Worm (Caenorhabditis elegans): ENCODE data around the gene Y57E12B.4.

Gene Y57E12B.4

ce11 chrV:6948225-6948624 lies 883 bp upstream of the Y57E12B.4 start, which contains the start of gene Y57E12B.1:
Gene Y57E12B.1 (plus strand): TSS chrV:6948525.
- TF ChIP-seq tbx-11 (GFP tag; IDR thresholded peaks at IDR 0.05), result no peak

DNA sequence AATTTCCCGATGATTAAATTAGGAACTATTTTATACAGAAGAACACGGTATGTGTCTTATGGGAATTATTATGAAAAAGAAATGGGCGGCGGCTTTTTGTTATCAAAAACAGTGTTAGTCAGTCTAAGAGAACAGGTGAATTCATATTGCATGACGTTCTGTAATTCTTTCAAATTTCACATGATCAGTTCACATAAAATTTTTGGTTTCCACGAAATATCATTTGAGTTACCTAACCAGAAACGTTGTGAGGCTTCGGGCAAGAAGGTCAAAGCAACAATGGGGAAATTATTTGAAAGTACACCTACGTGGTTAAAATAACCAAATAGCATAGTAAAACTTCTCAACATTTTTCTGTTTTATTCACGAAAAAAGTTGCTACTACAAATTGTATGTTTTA lies 11.5 kb downstream of the Y57E12B.4 start, which contains the start of gene Y57E12B.10:
Gene Y57E12B.10, minus strand, starts transcription at position 101 of the 400 bp plus-strand sequence.
- TF ChIP-seq sea-1 (GFP tag; conservative IDR thresholded peaks at IDR 0.05), result no peak
- TF ChIP-seq tra-4 (tag; optimal IDR thresholded peaks at IDR 0.05), result no peak
- TF ChIP-seq ets-7 (tag; optimal IDR thresholded peaks at IDR 0.05), result no peak
- TF ChIP-seq flt-1 (GFP tag; IDR thresholded peaks at IDR 0.05), result no peak
- no peak for TF ChIP-seq ceh-13 (GFP tag; optimal IDR thresholded peaks at IDR 0.05)
- no peak for TF ChIP-seq pes-1 (GFP tag; IDR thresholded peaks at IDR 0.05)
- TF ChIP-seq B0310.2 (tag; optimal IDR thresholded peaks at IDR 0.05), result no peak

DNA sequence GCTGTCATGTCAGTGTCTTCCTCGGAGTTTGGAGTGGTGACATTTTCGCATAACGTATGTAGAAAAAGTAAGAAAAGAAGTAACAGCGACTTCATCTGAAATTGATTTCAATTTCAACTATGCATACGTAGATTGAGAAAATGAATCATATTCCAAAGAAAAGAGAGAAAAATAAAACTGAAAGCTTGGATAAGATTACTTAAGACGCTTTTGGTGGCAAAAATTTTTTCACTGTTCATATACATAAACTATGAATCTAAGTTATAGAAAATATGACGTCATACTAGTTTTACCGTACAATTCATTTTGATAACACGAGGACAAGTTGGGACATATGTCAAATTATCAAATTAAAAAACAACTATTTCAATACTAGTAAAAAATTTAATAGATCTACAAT lies 13.1 kb downstream of the Y57E12B.4 start, which contains the start of gene lipl-6:
Gene lipl-6, minus strand, starts transcription at position 101 of the 400 bp plus-strand sequence.
- TF ChIP-seq B0310.2 (tag; optimal IDR thresholded peaks at IDR 0.05) (no peak), aly-1 (tag; optimal IDR thresholded peaks at IDR 0.05) (no peak), tbx-37 (GFP tag; conservative IDR thresholded peaks at IDR 0.05) (no peak), hnd-1 (tag; optimal IDR thresholded peaks at IDR 0.05) (no peak), sea-1 (GFP tag; conservative IDR thresholded peaks at IDR 0.05) (no peak), hmg-4 (GFP tag; optimal IDR thresholded peaks at IDR 0.05) (no peak), ets-7 (tag; optimal IDR thresholded peaks at IDR 0.05) (no peak), scrt-1 (GFP tag; IDR thresholded peaks at IDR 0.05) (no peak), ama-1 (optimal IDR thresholded peaks at IDR 0.05) (no peak), ceh-13 (GFP tag; optimal IDR thresholded peaks at IDR 0.05) (no peak), flt-1 (GFP tag; IDR thresholded peaks at IDR 0.05) (no peak), tra-4 (tag; optimal IDR thresholded peaks at IDR 0.05) (no peak)

ce11 chrV:6930284-6930683 lies 17.1 kb downstream of the Y57E12B.4 start:
- TF ChIP-seq aly-1 (tag; optimal IDR thresholded peaks at IDR 0.05), result no peak
- TF ChIP-seq sea-1 (GFP tag; conservative IDR thresholded peaks at IDR 0.05), result no peak
- TF ChIP-seq ama-1 (optimal IDR thresholded peaks at IDR 0.05), result no peak
- TF ChIP-seq scrt-1 (GFP tag; IDR thresholded peaks at IDR 0.05), result no peak
- no peak for TF ChIP-seq F13C5.2 (tag; optimal IDR thresholded peaks at IDR 0.05)
- TF ChIP-seq ets-7 (tag; optimal IDR thresholded peaks at IDR 0.05), result no peak
- no peak for TF ChIP-seq flt-1 (GFP tag; IDR thresholded peaks at IDR 0.05)
- no peak for TF ChIP-seq hnd-1 (tag; optimal IDR thresholded peaks at IDR 0.05)
- no peak for TF ChIP-seq tbx-37 (GFP tag; conservative IDR thresholded peaks at IDR 0.05)
- TF ChIP-seq tbx-11 (GFP tag; IDR thresholded peaks at IDR 0.05), result no peak
- TF ChIP-seq B0310.2 (tag; optimal IDR thresholded peaks at IDR 0.05), result no peak
- no peak for TF ChIP-seq hmbx-1 (tag; optimal IDR thresholded peaks at IDR 0.05)
- TF ChIP-seq pes-1 (GFP tag; IDR thresholded peaks at IDR 0.05), result no peak
- TF ChIP-seq tra-4 (tag; optimal IDR thresholded peaks at IDR 0.05), result no peak
- no peak for TF ChIP-seq ceh-13 (GFP tag; optimal IDR thresholded peaks at IDR 0.05)
- TF ChIP-seq ceh-36 (tag; optimal IDR thresholded peaks at IDR 0.05), result no peak

DNA sequence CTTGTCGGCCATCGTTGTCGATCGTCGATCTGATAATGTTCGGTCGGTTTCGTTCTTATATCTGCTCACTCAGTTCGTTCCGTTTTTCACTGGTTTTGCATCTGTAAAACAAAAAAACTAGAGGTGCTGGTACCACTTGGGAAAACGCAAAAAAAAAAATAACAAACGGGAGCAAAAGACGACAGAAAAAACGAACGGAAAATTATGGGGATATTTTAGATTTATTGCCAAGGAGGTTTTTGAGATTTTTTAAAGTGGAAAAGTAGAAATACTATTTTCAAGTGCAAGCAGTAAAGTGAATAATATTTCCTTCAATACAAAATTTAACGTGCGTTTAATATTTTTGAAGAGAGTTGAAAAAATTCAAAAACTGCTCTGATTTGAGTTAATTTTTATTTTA lies 18.4 kb downstream of the Y57E12B.4 start, which contains the start of gene unc-68:
Gene unc-68, minus strand, starts transcription at position 101 of the 400 bp plus-strand sequence.
- no peak for TF ChIP-seq sea-1 (GFP tag; conservative IDR thresholded peaks at IDR 0.05)
- no peak for TF ChIP-seq B0310.2 (tag; optimal IDR thresholded peaks at IDR 0.05)
- no peak for TF ChIP-seq tbx-11 (GFP tag; IDR thresholded peaks at IDR 0.05)
- no peak for TF ChIP-seq flt-1 (GFP tag; IDR thresholded peaks at IDR 0.05)
- TF ChIP-seq F13C5.2 (tag; optimal IDR thresholded peaks at IDR 0.05), result no peak
- TF ChIP-seq hnd-1 (tag; optimal IDR thresholded peaks at IDR 0.05), result no peak
- TF ChIP-seq ceh-13 (GFP tag; optimal IDR thresholded peaks at IDR 0.05), result no peak
- no peak for TF ChIP-seq ama-1 (optimal IDR thresholded peaks at IDR 0.05)
- TF ChIP-seq ets-7 (tag; optimal IDR thresholded peaks at IDR 0.05), result no peak
- no peak for TF ChIP-seq tra-4 (tag; optimal IDR thresholded peaks at IDR 0.05)
- no peak for TF ChIP-seq tbx-37 (GFP tag; conservative IDR thresholded peaks at IDR 0.05)
- no peak for TF ChIP-seq aly-1 (tag; optimal IDR thresholded peaks at IDR 0.05)
- TF ChIP-seq hmg-4 (GFP tag; optimal IDR thresholded peaks at IDR 0.05), result no peak
- TF ChIP-seq hmbx-1 (tag; optimal IDR thresholded peaks at IDR 0.05), result no peak
- TF ChIP-seq pes-1 (GFP tag; IDR thresholded peaks at IDR 0.05), result no peak

DNA sequence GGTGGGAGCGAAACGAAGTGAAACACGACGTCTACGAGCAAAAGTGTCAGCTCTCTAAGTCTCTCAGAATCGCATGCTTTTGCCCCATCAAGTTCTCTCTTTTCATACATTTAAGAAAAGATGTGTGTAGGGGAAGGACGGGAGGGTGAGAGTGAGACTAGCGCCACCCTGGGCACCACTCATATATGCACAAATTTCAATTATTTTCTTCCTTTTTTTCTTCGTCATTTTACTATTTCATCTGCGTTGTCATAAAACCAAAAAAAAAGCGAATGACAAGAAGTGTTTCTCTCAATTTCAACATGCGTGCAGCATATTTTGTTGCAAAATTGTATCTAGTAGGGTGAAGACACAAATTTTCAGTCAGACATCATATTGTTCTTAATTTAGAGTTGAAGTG lies 20.7 kb downstream of the Y57E12B.4 start:
- TF ChIP-seq hnd-1 (tag; optimal IDR thresholded peaks at IDR 0.05) (no peak), F13C5.2 (tag; optimal IDR thresholded peaks at IDR 0.05) (no peak), ceh-36 (tag; optimal IDR thresholded peaks at IDR 0.05) (no peak), sea-1 (GFP tag; conservative IDR thresholded peaks at IDR 0.05) (no peak), tbx-37 (GFP tag; conservative IDR thresholded peaks at IDR 0.05) (no peak), ama-1 (optimal IDR thresholded peaks at IDR 0.05) (no peak)

DNA sequence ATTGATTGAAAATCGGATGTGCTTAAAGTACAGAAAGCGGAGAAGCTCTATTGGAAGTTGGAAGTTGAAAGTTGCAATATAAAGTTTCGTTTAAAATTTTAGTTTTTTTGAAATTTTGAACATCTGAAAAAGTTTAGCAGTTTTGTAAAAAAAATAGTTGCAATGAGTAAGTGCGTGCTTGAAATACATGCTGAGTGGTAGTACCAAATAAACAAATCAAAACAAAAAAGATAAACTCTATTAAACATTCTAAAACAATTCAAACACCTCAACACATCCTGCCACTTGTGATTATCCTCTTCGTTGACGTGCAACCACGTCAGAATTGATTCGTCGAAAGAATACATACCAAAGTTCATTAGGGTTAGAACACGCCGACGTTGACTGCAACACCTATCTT lies 28.1 kb downstream of the Y57E12B.4 start:
- no peak for TF ChIP-seq F13C5.2 (tag; optimal IDR thresholded peaks at IDR 0.05)
- no peak for TF ChIP-seq aly-1 (tag; optimal IDR thresholded peaks at IDR 0.05)
- TF ChIP-seq hmbx-1 (tag; optimal IDR thresholded peaks at IDR 0.05), result no peak
- no peak for TF ChIP-seq sea-1 (GFP tag; conservative IDR thresholded peaks at IDR 0.05)

ce11 chrV:6917280-6917679 lies 30.1 kb downstream of the Y57E12B.4 start:
- no peak for TF ChIP-seq hmbx-1 (tag; optimal IDR thresholded peaks at IDR 0.05)
- TF ChIP-seq sea-1 (GFP tag; conservative IDR thresholded peaks at IDR 0.05), result no peak
- no peak for TF ChIP-seq tbx-11 (GFP tag; IDR thresholded peaks at IDR 0.05)
- TF ChIP-seq F13C5.2 (tag; optimal IDR thresholded peaks at IDR 0.05), result no peak
- TF ChIP-seq scrt-1 (GFP tag; IDR thresholded peaks at IDR 0.05), result no peak
- no peak for TF ChIP-seq hmg-4 (GFP tag; optimal IDR thresholded peaks at IDR 0.05)

ce11 chrV:6906435-6906834 lies 40.9 kb downstream of the Y57E12B.4 start:
- TF ChIP-seq F13C5.2 (tag; optimal IDR thresholded peaks at IDR 0.05), result no peak
- no peak for TF ChIP-seq tbx-11 (GFP tag; IDR thresholded peaks at IDR 0.05)
- no peak for TF ChIP-seq ceh-36 (tag; optimal IDR thresholded peaks at IDR 0.05)
- TF ChIP-seq flt-1 (GFP tag; IDR thresholded peaks at IDR 0.05), result no peak
- no peak for TF ChIP-seq scrt-1 (GFP tag; IDR thresholded peaks at IDR 0.05)
